Fruit fly (Drosophila melanogaster) whole organism, prepupa: ENCODE measurements around the gene rump.
A peak's percentile ranks its signal among the peaks of the same experiment; 100 is the strongest.

Experiments used
- Blimp-1 ChIP-seq: fragments of 200-800 bp; sonication (Bioruptor generic); optimal IDR thresholded peaks from 3 replicates; lab custom pipeline; 2017; ENCODE audit warnings: missing biosample characterization, missing genetic modification characterization, mild to moderate bottlenecking, moderate library complexity, missing genetic modification reagents
- Hr39 ChIP-seq: fragments of 200-800 bp; sonication (Bioruptor generic); optimal IDR thresholded peaks from 2 replicates; lab custom pipeline; 2016; ENCODE audit warnings: missing biosample characterization, missing genetic modification characterization
- Lpt ChIP-seq: fragments of 200-800 bp; sonication (Bioruptor generic); optimal IDR thresholded peaks from 3 replicates; lab custom pipeline; 2016; ENCODE audit warnings: missing biosample characterization, missing genetic modification characterization
- eg ChIP-seq: fragments of 200-800 bp; sonication (Bioruptor generic); IDR thresholded peaks from 3 replicates; pipeline ENCODE4 v1.3.6; 2022; ENCODE audit warnings: missing biosample characterization, missing genetic modification characterization
- svp ChIP-seq: fragments of 200-800 bp; sonication (Bioruptor generic); peaks from one replicate; lab custom pipeline; 2016; ENCODE audit warnings: missing biosample characterization, missing genetic modification characterization

DNA sequence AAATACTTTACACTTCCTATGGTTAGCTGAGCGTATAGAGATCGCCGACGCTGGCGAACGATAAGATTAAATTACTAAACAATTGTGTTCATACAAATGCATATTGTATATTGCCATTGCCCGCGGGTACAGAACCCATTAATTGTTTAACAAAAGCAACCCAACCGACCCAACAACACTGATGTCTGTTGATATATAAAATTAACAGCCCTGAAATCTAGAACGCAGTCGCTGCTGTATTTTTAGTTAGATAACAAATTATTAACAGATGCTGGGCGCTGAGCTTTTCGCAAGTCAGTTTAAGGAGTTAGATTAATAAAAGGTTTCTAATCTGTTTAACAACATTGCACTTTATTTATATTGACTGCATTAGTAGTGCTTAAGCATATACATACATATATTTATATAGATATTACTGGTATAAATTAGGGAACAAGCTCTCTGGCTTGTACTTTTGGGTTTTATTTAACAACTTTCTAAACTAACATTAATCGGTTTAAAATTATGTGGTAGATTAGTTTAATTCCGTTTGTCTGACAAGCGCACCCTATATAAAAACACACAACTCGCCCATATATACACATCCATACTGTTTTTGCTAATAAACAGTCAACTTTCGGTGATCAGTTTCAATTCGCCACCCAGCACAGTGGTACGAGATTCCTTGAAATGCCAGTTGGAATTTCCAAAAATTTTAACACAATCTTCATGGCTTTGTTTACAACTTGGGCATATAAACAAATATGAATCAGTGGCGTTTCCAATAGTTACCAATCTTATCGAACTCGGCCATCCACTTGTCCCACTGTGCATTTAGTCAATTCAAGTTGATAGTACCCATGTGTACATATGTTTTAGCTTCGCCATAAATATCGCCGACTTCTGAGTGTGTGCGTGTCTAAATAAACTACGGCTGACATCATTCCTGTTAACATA is 18.1 kb upstream of the rump start:
- TF ChIP-seq eg (GFP tag; lab: Robert Waterston, UW) (peak; percentile 96), Hr39 (GFP tag; lab: Kevin White, UChicago) (no peak), Lpt (peak; percentile 76), Blimp-1 (GFP tag; lab: Kevin White, UChicago) (peak; percentile 27), svp (GFP tag; lab: Kevin White, UChicago) (peak; percentile 94)
